Fruit fly (Drosophila melanogaster) whole organism, embryonic: ENCODE results near the gene CG7714.

Experiments used
- ATbp ChIP-seq: fragments of 200-800 bp; sonication (Bioruptor generic); optimal IDR thresholded peaks from 2 replicates; lab custom pipeline; 2017; ENCODE audit warnings: missing biosample characterization, mild to moderate bottlenecking, missing genetic modification characterization, missing genetic modification reagents
- CG10979 ChIP-seq: fragments of 200-800 bp; sonication (Bioruptor generic); optimal IDR thresholded peaks from 2 replicates; lab custom pipeline; 2018; ENCODE audit warnings: missing biosample characterization, mild to moderate bottlenecking, missing genetic modification characterization, moderate library complexity
- CG11560 ChIP-seq: fragments of 200-800 bp; sonication (Bioruptor generic); IDR thresholded peaks from 3 replicates; pipeline ENCODE4 v1.3.6; 2022; ENCODE audit warnings: missing biosample characterization, missing genetic modification characterization
- CG13775 ChIP-seq: fragments of 200-800 bp; sonication (Bioruptor generic); optimal IDR thresholded peaks from 3 replicates; lab custom pipeline; 2017; ENCODE audit warnings: missing biosample characterization, mild to moderate bottlenecking, missing genetic modification characterization
- CG13894 ChIP-seq: fragments of 200-800 bp; sonication (Bioruptor generic); optimal IDR thresholded peaks from 3 replicates; lab custom pipeline; 2018; ENCODE audit warnings: missing biosample characterization, mild to moderate bottlenecking, missing genetic modification characterization, moderate library complexity
- CG1603 ChIP-seq: fragments of 200-800 bp; sonication (Bioruptor generic); optimal IDR thresholded peaks from 2 replicates; lab custom pipeline; 2019; ENCODE audit warnings: missing biosample characterization, mild to moderate bottlenecking, missing genetic modification characterization, moderate library complexity
- CG1832 ChIP-seq: fragments of 200-800 bp; sonication (Bioruptor generic); optimal IDR thresholded peaks from 2 replicates; lab custom pipeline; 2017; ENCODE audit warnings: missing biosample characterization, mild to moderate bottlenecking, missing genetic modification characterization, inconsistent platforms
- CG3065 ChIP-seq: fragments of 200-800 bp; sonication (Bioruptor generic); optimal IDR thresholded peaks from 2 replicates; lab custom pipeline; 2016; ENCODE audit warnings: missing biosample characterization, missing genetic modification characterization
- CG31365 ChIP-seq: fragments of 200-800 bp; sonication (Bioruptor generic); optimal IDR thresholded peaks from 2 replicates; lab custom pipeline; 2018; ENCODE audit warnings: missing biosample characterization, mild to moderate bottlenecking, missing genetic modification characterization
- CG34376 ChIP-seq: fragments of 200-800 bp; sonication (Bioruptor generic); optimal IDR thresholded peaks from 2 replicates; lab custom pipeline; 2018; ENCODE audit warnings: missing biosample characterization, mild to moderate bottlenecking, missing genetic modification characterization
- CG4820 ChIP-seq: fragments of 200-800 bp; sonication (Bioruptor generic); optimal IDR thresholded peaks from 3 replicates; lab custom pipeline; 2016; ENCODE audit warnings: missing biosample characterization, missing genetic modification characterization
- CG5245 ChIP-seq: fragments of 200-800 bp; sonication (Bioruptor generic); optimal IDR thresholded peaks from 3 replicates; lab custom pipeline; 2016; ENCODE audit warnings: missing biosample characterization, missing genetic modification characterization
- CG6791 ChIP-seq: fragments of 200-800 bp; sonication (Bioruptor generic); IDR thresholded peaks from 3 replicates; pipeline ENCODE4 v1.3.6; 2022; ENCODE audit warnings: missing biosample characterization, missing genetic modification characterization; ENCODE audit not compliant: partially characterized antibody
- CG8388 ChIP-seq: fragments of 200-800 bp; sonication (Bioruptor generic); optimal IDR thresholded peaks from 2 replicates; lab custom pipeline; 2019; ENCODE audit warnings: missing biosample characterization, mild to moderate bottlenecking, missing genetic modification characterization, moderate library complexity
- Chrac-16 ChIP-seq: fragments of 200-800 bp; sonication (Bioruptor generic); optimal IDR thresholded peaks from 3 replicates; lab custom pipeline; 2016; ENCODE audit warnings: missing biosample characterization, missing genetic modification characterization
- CkIIα-i1 ChIP-seq: fragments of 200-800 bp; sonication (Bioruptor generic); IDR thresholded peaks from 2 replicates; pipeline ENCODE4 v1.3.6; 2022; ENCODE audit warnings: missing biosample characterization, missing genetic modification characterization
- D ChIP-seq, 2 experiments: fragments of 200-800 bp in 1 of 2; fragments of >200 bp in 1 of 2; sonication (Bioruptor generic) in 1 of 2; optimal IDR thresholded peaks; 2 replicates in 1 of 2; 3 replicates in 1 of 2; lab custom pipeline; 2017; ENCODE audit warnings: mild to moderate bottlenecking in 1 of 2, missing biosample characterization in 1 of 2, missing genetic modification characterization in 1 of 2, missing genetic modification reagents in 1 of 2
- Dbx ChIP-seq: fragments of 200-800 bp; sonication (Bioruptor generic); IDR thresholded peaks from 3 replicates; pipeline ENCODE4 v1.3.6; 2022; ENCODE audit warnings: missing biosample characterization, missing genetic modification characterization
- HHEX ChIP-seq: fragments of 200-800 bp; sonication (Bioruptor generic); optimal IDR thresholded peaks from 3 replicates; lab custom pipeline; 2017; ENCODE audit warnings: missing biosample characterization, mild to moderate bottlenecking, missing genetic modification characterization, missing genetic modification reagents
- Hmr ChIP-seq: fragments of 200-800 bp; sonication (Bioruptor generic); optimal IDR thresholded peaks from 3 replicates; lab custom pipeline; 2017; ENCODE audit warnings: mild to moderate bottlenecking, missing biosample characterization, missing genetic modification reagents, missing genetic modification characterization
- MESR4 ChIP-seq: fragments of 200-800 bp; sonication (Bioruptor generic); optimal IDR thresholded peaks from 2 replicates; lab custom pipeline; 2018; ENCODE audit warnings: missing biosample characterization, mild to moderate bottlenecking, missing genetic modification characterization, moderate library complexity
- Optix ChIP-seq: fragments of 200-800 bp; sonication (Bioruptor generic); IDR thresholded peaks from 3 replicates; pipeline ENCODE4 v1.3.6; 2022; ENCODE audit warnings: missing biosample characterization, missing genetic modification characterization
- Ptx1 ChIP-seq: fragments of 200-800 bp; sonication (Bioruptor generic); IDR thresholded peaks from 2 replicates; pipeline ENCODE4 v1.3.6; 2022; ENCODE audit warnings: missing biosample characterization, missing genetic modification characterization
- Ravus ChIP-seq: fragments of 200-800 bp; sonication (Bioruptor generic); IDR thresholded peaks from 2 replicates; pipeline ENCODE4 v1.3.6; 2022; ENCODE audit warnings: missing biosample characterization, missing genetic modification characterization
- Tbp ChIP-seq: fragments of >200 bp; optimal IDR thresholded peaks from 2 replicates; lab custom pipeline; 2018; ENCODE audit warnings: missing biosample characterization, missing genetic modification characterization
- ap ChIP-seq: fragments of 200-800 bp; sonication (Bioruptor generic); IDR thresholded peaks from 2 replicates; pipeline ENCODE4 v1.3.6; 2022; ENCODE audit warnings: missing biosample characterization, missing genetic modification characterization
- ash1 ChIP-seq: fragments of 200-800 bp; sonication (Bioruptor generic); optimal IDR thresholded peaks from 2 replicates; lab custom pipeline; 2018; ENCODE audit warnings: missing biosample characterization, mild to moderate bottlenecking, missing genetic modification characterization
- bcd ChIP-seq: fragments of 200-800 bp; sonication (Bioruptor generic); optimal IDR thresholded peaks from 2 replicates; lab custom pipeline; 2017; ENCODE audit warnings: missing biosample characterization, mild to moderate bottlenecking, missing genetic modification characterization
- bowl ChIP-seq: fragments of 200-800 bp; sonication (Bioruptor generic); IDR thresholded peaks from 2 replicates; pipeline ENCODE4 v1.3.6; 2022; ENCODE audit warnings: missing biosample characterization, missing genetic modification characterization
- br ChIP-seq: fragments of >200 bp; optimal IDR thresholded peaks from 2 replicates; lab custom pipeline; 2017
- bsh ChIP-seq, 2 experiments: fragments of 200-800 bp; sonication (Bioruptor generic); optimal IDR thresholded peaks; 2 replicates each; lab custom pipeline; 2017 to 2018; ENCODE audit warnings: mild to moderate bottlenecking in 2 of 2, missing biosample characterization in 2 of 2, missing genetic modification characterization in 2 of 2, moderate library complexity in 1 of 2
- cato ChIP-seq: fragments of 200-800 bp; sonication (Bioruptor generic); optimal IDR thresholded peaks from 2 replicates; lab custom pipeline; 2016; ENCODE audit warnings: missing biosample characterization, missing genetic modification characterization, borderline replicate concordance
- dmrt99B ChIP-seq: fragments of 200-800 bp; sonication (Bioruptor generic); optimal IDR thresholded peaks from 2 replicates; lab custom pipeline; 2018; ENCODE audit warnings: missing biosample characterization, mild to moderate bottlenecking, missing genetic modification characterization, moderate library complexity
- esg ChIP-seq: fragments of 200-800 bp; sonication (Bioruptor generic); conservative IDR thresholded peaks from 2 replicates; pipeline ENCODE4 v1.3.6; 2022; ENCODE audit warnings: missing biosample characterization, missing genetic modification characterization
- fu2 ChIP-seq: fragments of 200-800 bp; sonication (Bioruptor generic); optimal IDR thresholded peaks from 2 replicates; lab custom pipeline; 2016; ENCODE audit warnings: missing biosample characterization, missing genetic modification characterization
- gem ChIP-seq: fragments of 200-800 bp; sonication (Bioruptor generic); optimal IDR thresholded peaks from 2 replicates; lab custom pipeline; 2019; ENCODE audit warnings: missing biosample characterization, mild to moderate bottlenecking, missing genetic modification characterization, moderate library complexity
- gfzf ChIP-seq: fragments of 200-800 bp; sonication (Bioruptor generic); optimal IDR thresholded peaks from 2 replicates; lab custom pipeline; 2016; ENCODE audit warnings: missing biosample characterization, mild to moderate bottlenecking, missing genetic modification characterization, moderate library complexity
- ham ChIP-seq: fragments of 200-800 bp; sonication (Bioruptor generic); IDR thresholded peaks from 2 replicates; pipeline ENCODE4 v1.3.6; 2022; ENCODE audit warnings: missing biosample characterization, missing genetic modification characterization
- hkb ChIP-seq, 2 experiments: fragments of 200-800 bp in 1 of 2; fragments of >200 bp in 1 of 2; sonication (Bioruptor generic) in 1 of 2; IDR thresholded peaks in 1 of 2; optimal IDR thresholded peaks in 1 of 2; 2 replicates each; pipeline versions ENCODE4 v1.3.6 to Lab custom; 2017 to 2022; ENCODE audit warnings: missing biosample characterization in 1 of 2, missing genetic modification characterization in 1 of 2
- hth ChIP-seq: fragments of >200 bp; optimal IDR thresholded peaks from 2 replicates; lab custom pipeline; 2017; ENCODE audit warnings: inconsistent platforms
- kah ChIP-seq: fragments of 200-800 bp; sonication (Bioruptor generic); optimal IDR thresholded peaks from 2 replicates; lab custom pipeline; 2018; ENCODE audit warnings: missing biosample characterization, mild to moderate bottlenecking, missing genetic modification characterization
- lbe ChIP-seq: fragments of 200-800 bp; sonication (Bioruptor generic); optimal IDR thresholded peaks from 2 replicates; lab custom pipeline; 2016; ENCODE audit warnings: missing biosample characterization, mild to moderate bottlenecking, missing genetic modification characterization
- nmo ChIP-seq: fragments of 200-800 bp; sonication (Bioruptor generic); optimal IDR thresholded peaks from 2 replicates; lab custom pipeline; 2018; ENCODE audit warnings: missing biosample characterization, mild to moderate bottlenecking, missing genetic modification characterization, moderate library complexity
- p53 ChIP-seq: fragments of 200-800 bp; sonication (Bioruptor generic); optimal IDR thresholded peaks from 2 replicates; lab custom pipeline; 2016; ENCODE audit warnings: missing biosample characterization, missing genetic modification characterization
- scrt ChIP-seq: fragments of 200-800 bp; sonication (Bioruptor generic); optimal IDR thresholded peaks from 2 replicates; lab custom pipeline; 2018; ENCODE audit warnings: missing biosample characterization, mild to moderate bottlenecking, missing genetic modification characterization, moderate library complexity
- so ChIP-seq: fragments of 200-800 bp; sonication (Bioruptor generic); IDR thresholded peaks from 3 replicates; pipeline ENCODE4 v1.3.6; 2022; ENCODE audit warnings: missing biosample characterization, missing genetic modification characterization
- tgo ChIP-seq: fragments of 200-800 bp; sonication (Bioruptor generic); IDR thresholded peaks from 3 replicates; pipeline ENCODE4 v1.3.6; 2022; ENCODE audit warnings: missing biosample characterization, missing genetic modification characterization
- zen ChIP-seq: fragments of 200-800 bp; sonication (Bioruptor generic); optimal IDR thresholded peaks from 3 replicates; lab custom pipeline; 2018; ENCODE audit warnings: missing biosample characterization, mild to moderate bottlenecking, missing genetic modification characterization, moderate library complexity
- zfh1 ChIP-seq: fragments of 200-800 bp; sonication (Bioruptor generic); IDR thresholded peaks from 3 replicates; pipeline ENCODE4 v1.3.6; 2022; ENCODE audit warnings: missing biosample characterization, missing genetic modification characterization

CG7714 gene

DNA sequence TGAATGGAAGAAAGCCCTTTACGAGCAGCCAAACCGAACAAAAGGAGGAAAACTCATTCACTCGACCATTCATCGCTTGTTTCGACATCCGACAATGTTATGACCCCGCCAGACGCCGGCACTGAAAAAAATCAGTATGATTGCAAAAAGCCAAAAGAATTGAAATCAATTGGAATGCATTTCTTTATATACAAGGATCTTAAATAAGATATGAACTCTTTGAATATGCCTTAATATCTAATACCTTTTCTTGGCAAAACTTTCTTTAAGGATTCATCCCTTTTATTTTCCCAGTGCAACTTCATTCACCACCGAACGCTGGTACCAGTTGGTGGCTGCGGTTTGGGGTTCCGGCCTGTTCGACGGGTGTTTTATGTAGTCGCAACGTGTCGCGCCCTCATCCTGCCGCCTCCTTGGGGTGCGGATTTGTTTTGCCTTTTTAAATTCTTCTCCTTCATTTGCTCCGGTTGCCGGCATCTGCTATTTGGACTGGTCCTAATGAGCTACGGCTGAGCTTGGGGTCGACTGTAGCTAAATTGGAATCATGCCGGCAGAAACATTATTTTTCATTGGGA lies 6.4 kb downstream of the CG7714 start (continued):
- TF ChIP-seq Optix (GFP tag; lab: Robert Waterston, UW) = peak; percentile 66; the same call in 1 of the 3 replicates
- peak; percentile 84 for TF ChIP-seq Ptx1 (GFP tag; lab: Robert Waterston, UW)
- peak; percentile 67 for TF ChIP-seq CG5245 (GFP tag; lab: Kevin White, UChicago)
- peak; percentile 95 for TF ChIP-seq Hmr
- TF ChIP-seq gfzf (GFP tag; lab: Kevin White, UChicago) = no peak
- peak; percentile 92 for TF ChIP-seq dmrt99B (tag; lab: Kevin White, UChicago)
- peak; percentile 73 for TF ChIP-seq Chrac-16 (GFP tag; lab: Kevin White, UChicago)
- peak; percentile 86 for TF ChIP-seq tgo (GFP tag; lab: Robert Waterston, UW)
- peak; percentile 62 for TF ChIP-seq kah
- TF ChIP-seq Dbx (GFP tag; lab: Robert Waterston, UW) = peak; percentile 88
- peak; percentile 71 for TF ChIP-seq CG13775 (GFP tag; lab: Kevin White, UChicago)
- TF ChIP-seq ham (GFP tag; lab: Robert Waterston, UW) = 0 out of 2 replicates have a peak, but pooled peaks have one; percentile 15
- TF ChIP-seq ATbp (GFP tag; lab: Kevin White, UChicago) = peak; percentile 88
- TF ChIP-seq lbe (GFP tag; lab: Kevin White, UChicago) = no peak
- no peak for TF ChIP-seq ash1 (GFP tag; lab: Kevin White, UChicago)
- TF ChIP-seq bsh (GFP tag; optimal IDR thresholded peaks at IDR 0.05; lab: Kevin White, UChicago) = peak in 1 of 2 experiments; percentile 89
- TF ChIP-seq Ravus = no peak; the same call in 1 of the 2 replicates
- no peak for TF ChIP-seq hkb (optimal IDR thresholded peaks at IDR 0.05; lab: Kevin White, UChicago)
- peak; percentile 90 for TF ChIP-seq hkb (GFP tag; IDR thresholded peaks at IDR 0.05; lab: Robert Waterston, UW)
- peak; percentile 72 for TF ChIP-seq CG4820 (GFP tag; lab: Kevin White, UChicago)
- TF ChIP-seq CG34376 (GFP tag; lab: Kevin White, UChicago) = peak; percentile 87
- TF ChIP-seq CkIIα-i1 = no peak
- TF ChIP-seq bcd = peak; percentile 85
- peak; percentile 49 for TF ChIP-seq p53
- TF ChIP-seq br (lab: Kevin White, UChicago) = no peak
- peak; percentile 94 for TF ChIP-seq CG13894 (tag; lab: Kevin White, UChicago)
- TF ChIP-seq ap (GFP tag; lab: Robert Waterston, UW) = peak; percentile 62; the same call in 1 of the 2 replicates
- no peak for TF ChIP-seq Tbp
- no peak for TF ChIP-seq CG6791 (GFP tag; lab: Robert Waterston, UW)
- peak; percentile 66; the same call in 2 of the 3 replicates for TF ChIP-seq so (GFP tag; lab: Robert Waterston, UW)
- TF ChIP-seq CG11560 = peak; percentile 71
- TF ChIP-seq CG3065 (GFP tag; lab: Kevin White, UChicago) = no peak
- TF ChIP-seq D (optimal IDR thresholded peaks at IDR 0.05; lab: Kevin White, UChicago) = no peak
- peak; percentile 81 for TF ChIP-seq D (GFP tag; optimal IDR thresholded peaks at IDR 0.05; lab: Kevin White, UChicago)
- no peak for TF ChIP-seq hth (lab: Kevin White, UChicago)
- peak; percentile 87 for TF ChIP-seq CG1603 (tag; lab: Kevin White, UChicago)
- no peak for TF ChIP-seq CG1832 (GFP tag; lab: Kevin White, UChicago)
- peak; percentile 89 for TF ChIP-seq scrt (GFP tag; lab: Kevin White, UChicago)
- peak; percentile 81 for TF ChIP-seq CG8388 (GFP tag; lab: Kevin White, UChicago)
- TF ChIP-seq HHEX (GFP tag; lab: Kevin White, UChicago) = peak; percentile 83
- peak; percentile 73 for TF ChIP-seq fu2
- peak; percentile 76 for TF ChIP-seq esg
- TF ChIP-seq gem = peak; percentile 90
- TF ChIP-seq CG31365 (tag; lab: Kevin White, UChicago) = peak; percentile 75
- no peak; the same call in 1 of the 2 replicates for TF ChIP-seq bowl (GFP tag; lab: Robert Waterston, UW)
- TF ChIP-seq nmo (GFP tag; lab: Kevin White, UChicago) = peak; percentile 86
- TF ChIP-seq MESR4 (GFP tag; lab: Kevin White, UChicago) = peak; percentile 13
- TF ChIP-seq zfh1 = peak; percentile 89
- no peak for TF ChIP-seq zen (tag; lab: Kevin White, UChicago)
- TF ChIP-seq cato (GFP tag; lab: Kevin White, UChicago) = peak; percentile 15
- TF ChIP-seq CG10979 (tag; lab: Kevin White, UChicago) = peak; percentile 86
